Worm (Caenorhabditis elegans) whole organism, late embryonic: ENCODE results near the gene srh-45.

ENCODE experiments used
- C08G9.2 ChIP-seq: sonication (generic microtip); optimal IDR thresholded peaks from 2 replicates; lab custom pipeline; 2016; ENCODE audit warnings: mild to moderate bottlenecking, missing genetic modification characterization, moderate library complexity, missing compliant biosample characterization
- K02D7.2 ChIP-seq: sonication (generic microtip); optimal IDR thresholded peaks from 2 replicates; lab custom pipeline; 2017; ENCODE audit warnings: mild to moderate bottlenecking, missing genetic modification characterization, missing compliant biosample characterization
- T23F11.4 ChIP-seq: fragments of 200-800 bp; sonication (Bioruptor generic); optimal IDR thresholded peaks from 2 replicates; lab custom pipeline; 2018; ENCODE audit warnings: mild to moderate bottlenecking, missing genetic modification characterization, missing compliant biosample characterization
- Y22D7AL.16 ChIP-seq: sonication (generic microtip); optimal IDR thresholded peaks from 2 replicates; lab custom pipeline; 2016; ENCODE audit warnings: missing genetic modification characterization, missing compliant biosample characterization
- ahr-1 ChIP-seq: sonication (generic microtip); optimal IDR thresholded peaks from 2 replicates; lab custom pipeline; 2016; ENCODE audit warnings: missing genetic modification characterization, missing compliant biosample characterization
- ama-1 ChIP-seq: fragments of 150-350 bp; optimal IDR thresholded peaks from 2 replicates; lab custom pipeline; 2014
- ceh-19 ChIP-seq: fragments of 200-800 bp; sonication (Bioruptor generic); optimal IDR thresholded peaks from 2 replicates; lab custom pipeline; 2018; ENCODE audit warnings: mild to moderate bottlenecking, missing genetic modification characterization, missing compliant biosample characterization
- ceh-24 ChIP-seq: sonication (generic microtip); optimal IDR thresholded peaks from 2 replicates; lab custom pipeline; 2016; ENCODE audit warnings: mild to moderate bottlenecking, missing genetic modification characterization, missing compliant biosample characterization
- ceh-31 ChIP-seq: sonication (generic microtip); optimal IDR thresholded peaks from 2 replicates; lab custom pipeline; 2016; ENCODE audit warnings: missing genetic modification characterization, missing compliant biosample characterization
- ceh-34 ChIP-seq: sonication (generic microtip); optimal IDR thresholded peaks from 2 replicates; lab custom pipeline; 2016; ENCODE audit warnings: mild to moderate bottlenecking, missing genetic modification characterization, missing compliant biosample characterization
- ceh-45 ChIP-seq: fragments of 200-800 bp; sonication (Bioruptor generic); IDR thresholded peaks from 2 replicates; pipeline ENCODE4 v1.3.6; 2022; ENCODE audit warnings: missing genetic modification reagents, missing genetic modification characterization, missing compliant biosample characterization
- ceh-9 ChIP-seq: sonication (generic microtip); optimal IDR thresholded peaks from 2 replicates; lab custom pipeline; 2016; ENCODE audit warnings: mild to moderate bottlenecking, missing genetic modification characterization, inconsistent platforms, missing compliant biosample characterization
- dve-1 ChIP-seq: sonication (generic microtip); optimal IDR thresholded peaks from 2 replicates; lab custom pipeline; 2017; ENCODE audit warnings: antibody characterized with exemption, mild to moderate bottlenecking, missing genetic modification characterization, missing compliant biosample characterization
- elt-4 ChIP-seq: sonication (generic microtip); optimal IDR thresholded peaks from 2 replicates; lab custom pipeline; 2016; ENCODE audit warnings: missing genetic modification characterization, missing compliant biosample characterization
- ets-4 ChIP-seq: sonication (generic microtip); optimal IDR thresholded peaks from 2 replicates; lab custom pipeline; 2016; ENCODE audit warnings: missing genetic modification characterization, missing compliant biosample characterization
- fax-1 ChIP-seq: sonication (generic microtip); optimal IDR thresholded peaks from 2 replicates; lab custom pipeline; 2016; ENCODE audit warnings: missing genotype, missing genetic modification characterization, missing compliant biosample characterization
- hlh-13 ChIP-seq: fragments of 200-800 bp; sonication (Bioruptor generic); optimal IDR thresholded peaks from 2 replicates; lab custom pipeline; 2018; ENCODE audit warnings: mild to moderate bottlenecking, missing genetic modification characterization, missing compliant biosample characterization
- hlh-15 ChIP-seq: sonication (generic microtip); optimal IDR thresholded peaks from 2 replicates; lab custom pipeline; 2016; ENCODE audit warnings: missing genetic modification characterization, missing compliant biosample characterization
- hlh-30 ChIP-seq: sonication (generic microtip); optimal IDR thresholded peaks from 2 replicates; lab custom pipeline; 2017; ENCODE audit warnings: antibody characterized with exemption, missing genetic modification characterization, missing compliant biosample characterization; ENCODE audit not compliant: insufficient read depth
- hlh-6 ChIP-seq: sonication (generic microtip); optimal IDR thresholded peaks from 2 replicates; lab custom pipeline; 2016; ENCODE audit warnings: missing genotype, missing genetic modification characterization, missing compliant biosample characterization
- hlh-8 ChIP-seq: sonication (generic microtip); optimal IDR thresholded peaks from 2 replicates; lab custom pipeline; 2016; ENCODE audit warnings: missing genotype, missing genetic modification characterization, missing compliant biosample characterization
- madf-2 ChIP-seq: sonication (generic microtip); optimal IDR thresholded peaks from 2 replicates; lab custom pipeline; 2017; ENCODE audit warnings: missing genetic modification characterization, missing compliant biosample characterization
- nfya-1 ChIP-seq: sonication (generic microtip); optimal IDR thresholded peaks from 2 replicates; lab custom pipeline; 2017; ENCODE audit warnings: missing genetic modification characterization, mild to moderate bottlenecking, missing compliant biosample characterization, antibody characterized with exemption, moderate library complexity
- nhr-11 ChIP-seq: fragments of 150-350 bp; optimal IDR thresholded peaks from 2 replicates; lab custom pipeline; 2014; ENCODE audit warnings: missing biosample characterization, missing genetic modification characterization
- nhr-232 ChIP-seq: sonication (generic microtip); optimal IDR thresholded peaks from 2 replicates; lab custom pipeline; 2016; ENCODE audit warnings: missing genetic modification characterization, missing compliant biosample characterization
- npax-4 ChIP-seq: sonication (generic microtip); optimal IDR thresholded peaks from 2 replicates; lab custom pipeline; 2016; ENCODE audit warnings: missing genetic modification characterization, missing compliant biosample characterization
- pag-3 ChIP-seq: sonication (generic microtip); optimal IDR thresholded peaks from 2 replicates; lab custom pipeline; 2016; ENCODE audit warnings: missing compliant biosample characterization, missing genetic modification characterization, borderline replicate concordance
- pha-2 ChIP-seq: sonication (generic microtip); optimal IDR thresholded peaks from 2 replicates; lab custom pipeline; 2017; ENCODE audit warnings: mild to moderate bottlenecking, missing genetic modification characterization, missing compliant biosample characterization
- pqm-1 ChIP-seq: sonication (generic microtip); optimal IDR thresholded peaks from 2 replicates; lab custom pipeline; 2016; ENCODE audit warnings: missing genetic modification characterization, missing compliant biosample characterization
- pros-1 ChIP-seq: fragments of 150-350 bp; optimal IDR thresholded peaks from 2 replicates; lab custom pipeline; 2014; ENCODE audit warnings: missing biosample characterization, missing genetic modification reagents, missing genetic modification characterization
- ref-2 ChIP-seq: sonication (generic microtip); optimal IDR thresholded peaks from 2 replicates; lab custom pipeline; 2016; ENCODE audit warnings: missing genetic modification characterization, missing compliant biosample characterization
- sdc-2 ChIP-seq: sonication (generic microtip); optimal IDR thresholded peaks from 2 replicates; lab custom pipeline; 2016; ENCODE audit warnings: missing genotype, missing genetic modification characterization, missing compliant biosample characterization
- sox-2 ChIP-seq: fragments of 200-800 bp; sonication (Bioruptor generic); IDR thresholded peaks from 2 replicates; pipeline ENCODE4 v1.3.6; 2022; ENCODE audit warnings: missing genetic modification reagents, missing genetic modification characterization, missing compliant biosample characterization
- sox-4 ChIP-seq: sonication (generic microtip); optimal IDR thresholded peaks from 2 replicates; lab custom pipeline; 2017; ENCODE audit warnings: mild to moderate bottlenecking, missing genetic modification characterization, inconsistent platforms, missing compliant biosample characterization
- tbx-2 ChIP-seq: sonication (generic microtip); optimal IDR thresholded peaks from 2 replicates; lab custom pipeline; 2016; ENCODE audit warnings: missing genetic modification characterization, missing compliant biosample characterization
- tbx-7 ChIP-seq: sonication (generic microtip); optimal IDR thresholded peaks from 2 replicates; lab custom pipeline; 2016; ENCODE audit warnings: missing genotype, missing genetic modification characterization, missing compliant biosample characterization
- unc-3 ChIP-seq, 2 experiments: fragments of 200-800 bp in 1 of 2; sonication (Bioruptor generic) in 1 of 2; sonication (generic microtip) in 1 of 2; conservative IDR thresholded peaks in 1 of 2; optimal IDR thresholded peaks in 1 of 2; 2 replicates each; pipeline versions ENCODE4 v1.3.6 to Lab custom; 2016 to 2022; ENCODE audit warnings: missing compliant biosample characterization in 2 of 2, missing genetic modification characterization in 2 of 2, missing genetic modification reagents in 1 of 2
- unc-86 ChIP-seq: sonication (generic microtip); optimal IDR thresholded peaks from 2 replicates; lab custom pipeline; 2016; ENCODE audit warnings: missing genetic modification characterization, missing compliant biosample characterization
- ztf-16 ChIP-seq: sonication (generic microtip); optimal IDR thresholded peaks from 2 replicates; lab custom pipeline; 2017; ENCODE audit warnings: missing genetic modification characterization, missing compliant biosample characterization

The srh-45 gene

DNA sequence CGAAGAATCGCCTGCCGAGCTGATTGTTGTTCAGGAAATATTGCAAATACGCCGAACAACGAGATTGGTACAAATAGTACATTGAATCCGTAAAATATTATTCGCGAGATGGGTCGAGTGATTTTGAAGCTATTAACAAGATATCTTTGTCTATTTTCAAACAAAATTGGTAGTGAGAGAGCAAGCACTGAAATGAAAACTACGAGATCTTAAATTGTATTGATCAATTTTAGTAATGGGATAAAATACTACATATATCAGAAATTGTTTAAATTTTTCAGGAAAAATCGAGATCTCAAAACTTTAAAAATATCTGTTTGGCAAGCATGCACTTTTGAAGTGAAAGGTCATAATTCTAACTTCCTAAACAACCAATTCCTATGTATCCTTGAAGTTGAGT, 579 bp downstream of the srh-45 start:
- TF ChIP-seq pros-1 (tag; lab: Kevin White, UChicago) (no peak), ama-1 (lab: Kevin White, UChicago) (no peak), nhr-11 (tag; lab: Kevin White, UChicago) (no peak), unc-86 (tag; lab: Kevin White, UChicago) (no peak), ceh-31 (tag; lab: Kevin White, UChicago) (no peak), hlh-13 (no peak), pha-2 (tag; lab: Kevin White, UChicago) (no peak)

DNA sequence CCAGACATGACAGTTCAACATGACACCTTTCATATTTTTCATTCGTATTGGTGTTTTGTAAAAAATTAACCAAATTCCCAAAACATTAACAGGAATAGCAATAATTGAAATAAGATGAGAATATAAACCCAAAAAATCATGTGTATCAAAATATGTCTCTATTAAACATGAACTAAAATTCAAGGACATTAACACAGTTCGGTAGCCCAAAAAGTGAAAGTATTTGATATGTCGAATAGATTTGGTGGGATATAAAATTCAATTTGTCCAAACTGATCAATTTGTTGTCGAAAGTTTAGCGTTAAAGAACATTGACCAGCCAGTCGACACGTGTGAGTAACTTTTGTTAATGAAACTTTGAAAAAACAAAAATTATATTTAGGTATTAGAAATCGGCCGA, 2.1 kb downstream of the srh-45 start, which contains the start of gene srh-46:
Gene srh-46 (minus strand): TSS at position 189 of the 400 bp plus-strand sequence.
- TF ChIP-seq ceh-24 (tag; lab: Kevin White, UChicago), result no peak
- TF ChIP-seq ceh-45 (GFP tag; lab: Robert Waterston, UW), result no peak
- no peak for TF ChIP-seq ztf-16
- TF ChIP-seq hlh-13, result no peak
- TF ChIP-seq tbx-2, result no peak
- no peak for TF ChIP-seq hlh-8 (tag; lab: Kevin White, UChicago)
- TF ChIP-seq sox-2 (GFP tag; lab: Robert Waterston, UW), result no peak
- TF ChIP-seq hlh-15, result no peak
- no peak for TF ChIP-seq hlh-6 (tag; lab: Kevin White, UChicago)
- TF ChIP-seq hlh-30, result no peak

DNA sequence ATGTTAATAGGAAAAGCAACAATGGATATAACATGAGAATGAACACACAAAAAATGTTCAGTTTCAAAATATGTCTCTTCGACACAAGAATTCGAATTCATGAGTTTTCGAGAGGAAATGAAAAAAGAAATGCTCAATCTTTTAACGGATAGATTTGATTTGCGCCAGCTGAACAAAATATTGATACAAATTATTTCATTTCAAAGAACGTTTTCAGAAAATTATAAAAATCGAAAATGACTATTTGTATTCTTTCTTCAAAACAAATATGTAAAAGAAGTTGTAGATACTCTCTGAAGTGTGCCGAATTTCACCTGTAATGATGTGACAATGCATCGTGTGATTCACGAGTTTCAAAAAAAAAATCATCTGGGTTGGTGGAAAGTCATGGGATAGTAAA, 4.2 kb downstream of the srh-45 start, which contains the start of gene srh-47:
Gene srh-47 (minus strand): TSS at position 101 of the 400 bp plus-strand sequence.
- TF ChIP-seq ama-1 (lab: Kevin White, UChicago) (no peak), dve-1 (no peak), unc-3 (GFP tag; conservative IDR thresholded peaks at IDR 0.05; lab: Robert Waterston, UW) (no peak), unc-3 (tag; optimal IDR thresholded peaks at IDR 0.05; lab: Kevin White, UChicago) (no peak), hlh-15 (no peak), ceh-9 (no peak), nhr-232 (tag; lab: Kevin White, UChicago) (no peak), pag-3 (tag; lab: Kevin White, UChicago) (no peak), hlh-13 (no peak), elt-4 (tag; lab: Kevin White, UChicago) (no peak), pqm-1 (no peak), madf-2 (tag; lab: Kevin White, UChicago) (no peak), T23F11.4 (GFP tag; lab: Kevin White, UChicago) (no peak), sdc-2 (tag; lab: Kevin White, UChicago) (no peak), fax-1 (tag; lab: Kevin White, UChicago) (no peak), pros-1 (tag; lab: Kevin White, UChicago) (no peak), C08G9.2 (tag; lab: Kevin White, UChicago) (no peak), ceh-19 (GFP tag; lab: Kevin White, UChicago) (no peak)

DNA sequence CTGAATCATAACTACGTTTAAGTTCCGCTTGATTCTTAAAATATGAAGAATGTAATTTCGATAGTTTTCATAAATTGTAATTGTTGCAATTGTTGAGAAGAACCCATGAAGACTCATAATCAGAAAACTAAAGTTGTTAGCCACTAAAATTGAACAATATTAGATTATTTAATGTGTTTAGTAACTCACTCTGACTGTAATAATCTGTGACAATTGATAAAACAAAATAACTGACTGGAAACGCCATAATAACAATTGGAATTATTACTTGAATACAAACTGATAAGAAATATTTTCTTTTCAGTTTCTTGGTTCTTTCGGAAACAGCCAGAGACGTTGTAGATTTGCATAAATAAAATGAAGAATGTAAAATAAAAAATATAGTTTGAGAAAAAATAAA, 5.4 kb downstream of the srh-45 start:
- no peak for TF ChIP-seq fax-1 (tag; lab: Kevin White, UChicago)
- TF ChIP-seq ahr-1 (tag; lab: Kevin White, UChicago), result no peak
- TF ChIP-seq hlh-8 (tag; lab: Kevin White, UChicago), result no peak
- TF ChIP-seq sox-4, result no peak
- no peak for TF ChIP-seq tbx-7 (tag; lab: Kevin White, UChicago)
- TF ChIP-seq nfya-1 (tag; lab: Kevin White, UChicago), result no peak
- no peak for TF ChIP-seq ets-4 (tag; lab: Kevin White, UChicago)
- TF ChIP-seq hlh-13, result no peak
- no peak for TF ChIP-seq pqm-1
- TF ChIP-seq ceh-34 (tag; lab: Kevin White, UChicago), result no peak
- no peak for TF ChIP-seq ref-2 (tag; lab: Kevin White, UChicago)
- no peak for TF ChIP-seq Y22D7AL.16
- TF ChIP-seq npax-4 (tag; lab: Kevin White, UChicago), result no peak
- no peak for TF ChIP-seq elt-4 (tag; lab: Kevin White, UChicago)
- TF ChIP-seq ztf-16, result no peak
- no peak for TF ChIP-seq K02D7.2
- no peak for TF ChIP-seq pag-3 (tag; lab: Kevin White, UChicago)
